Worm (Caenorhabditis elegans): Measurements from ENCODE around the gene cest-9.1.

- TF ChIP-seq flt-1 (GFP tag; IDR thresholded peaks at IDR 0.05) (no peak), klf-2 (GFP tag; conservative IDR thresholded peaks at IDR 0.05) (no peak), med-1 (GFP tag; optimal IDR thresholded peaks at IDR 0.05; ENCODE audit: insufficient read depth) (no peak), cog-1 (tag; optimal IDR thresholded peaks at IDR 0.05) (no peak), ref-1 (GFP tag; conservative IDR thresholded peaks at IDR 0.05) (no peak), tab-1 (GFP tag; IDR thresholded peaks at IDR 0.05) (no peak), ztf-29 (GFP tag; IDR thresholded peaks at IDR 0.05) (no peak)
These were observed 8.4 kb downstream of the cest-9.1 start for ce11 chrX:12234424-12234823.
